Worm (Caenorhabditis elegans): ENCODE measurements around the gene F58B4.5.

F58B4.5 gene

DNA sequence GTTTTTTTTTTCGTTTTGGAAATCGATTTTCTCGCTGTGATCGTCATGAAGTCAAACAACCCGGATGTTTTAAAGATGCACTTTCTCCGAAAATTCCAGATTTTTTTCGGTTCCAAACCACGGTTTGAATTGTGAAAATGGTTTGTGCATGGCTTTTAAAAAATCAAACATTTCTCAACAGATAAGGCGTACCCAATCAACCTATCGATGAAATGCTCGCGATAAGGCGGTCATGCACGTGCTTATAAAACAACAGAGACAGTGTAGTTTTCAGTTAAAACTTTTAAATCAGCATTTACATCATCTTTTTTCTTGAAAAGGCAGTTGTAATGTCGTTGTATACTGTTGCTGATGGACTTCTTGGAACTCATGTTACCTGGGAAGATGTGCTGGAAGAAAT lies at the start of gene F58B4.5:
TSS of gene F58B4.5 (plus strand) at position 283 of the 400 bp plus-strand sequence.
- TF ChIP-seq ceh-45 (GFP tag; IDR thresholded peaks at IDR 0.05) (no peak), eyg-1 (tag; optimal IDR thresholded peaks at IDR 0.05) (no peak), mec-3 (tag; optimal IDR thresholded peaks at IDR 0.05; ENCODE audit: borderline replicate concordance) (no peak), elt-2 (tag; optimal IDR thresholded peaks at IDR 0.05) (peak; percentile 63), pha-4 (tag; optimal IDR thresholded peaks at IDR 0.05) (no peak), fkh-10 (GFP tag; optimal IDR thresholded peaks at IDR 0.05) (no peak), C08G9.2 (tag; optimal IDR thresholded peaks at IDR 0.05) (no peak)

DNA sequence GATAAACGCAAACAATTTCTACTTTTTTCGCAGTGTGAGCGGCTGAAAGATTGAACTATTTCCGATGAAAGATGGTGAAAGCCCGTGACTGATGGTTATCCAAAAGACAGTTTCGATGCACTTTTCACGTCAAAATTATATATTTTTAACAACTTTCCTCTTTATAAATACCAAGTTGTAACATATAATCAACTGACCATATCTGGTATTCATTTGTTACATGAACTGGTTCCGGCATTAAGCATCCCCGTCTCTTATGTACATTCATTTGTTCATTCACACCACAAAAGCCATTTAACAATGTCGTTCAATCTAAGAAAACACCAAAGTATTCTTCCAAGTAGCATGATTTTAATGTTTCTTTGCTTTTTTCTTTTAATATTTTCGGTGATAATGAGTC lies 49.0 kb upstream of the F58B4.5 start, which contains the start of gene F32D8.2:
TSS of gene F32D8.2 (plus strand) at position 301 of the 400 bp plus-strand sequence.
- no peak for TF ChIP-seq ref-2 (tag; optimal IDR thresholded peaks at IDR 0.05)

DNA sequence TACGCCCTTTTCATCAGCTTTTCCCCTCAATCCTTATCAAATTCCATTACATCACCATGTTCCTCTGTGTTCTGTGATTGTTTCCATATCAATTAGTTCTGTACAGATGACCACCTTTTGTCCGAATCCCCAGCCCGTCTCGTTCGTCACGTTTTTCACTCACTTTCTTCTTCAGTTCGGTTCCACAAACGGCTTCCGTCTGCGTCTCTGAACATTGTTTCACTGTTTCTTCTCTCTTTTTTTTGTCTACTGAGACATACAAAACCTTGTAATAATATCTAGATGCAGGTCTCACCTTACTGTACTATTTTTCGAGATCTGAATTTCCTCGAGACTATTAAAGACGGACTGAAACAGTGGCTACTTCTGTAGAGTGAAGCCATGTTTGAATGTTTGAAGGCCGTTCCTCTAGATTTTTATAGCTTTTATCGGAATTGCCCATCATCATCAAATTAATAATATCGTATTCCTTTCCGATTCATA lies 46.0 kb upstream of the F58B4.5 start, which contains the start of gene F32D8.3:
TSS of gene F32D8.3 (plus strand) at position 433 of the 483 bp plus-strand sequence.
- TF ChIP-seq pqm-1 (tag; optimal IDR thresholded peaks at IDR 0.05) (no peak), ahr-1 (tag; optimal IDR thresholded peaks at IDR 0.05) (no peak), ztf-16 (tag; optimal IDR thresholded peaks at IDR 0.05) (no peak), ama-1 (optimal IDR thresholded peaks at IDR 0.05) (no peak), madf-2 (tag; optimal IDR thresholded peaks at IDR 0.05) (no peak), T23F11.4 (GFP tag; optimal IDR thresholded peaks at IDR 0.05) (no peak), Y22D7AL.16 (tag; optimal IDR thresholded peaks at IDR 0.05) (no peak), che-1 (tag; optimal IDR thresholded peaks at IDR 0.05) (no peak), tbx-7 (tag; optimal IDR thresholded peaks at IDR 0.05) (no peak), unc-3 (GFP tag; conservative IDR thresholded peaks at IDR 0.05) (no peak), unc-3 (tag; optimal IDR thresholded peaks at IDR 0.05) (no peak)

DNA sequence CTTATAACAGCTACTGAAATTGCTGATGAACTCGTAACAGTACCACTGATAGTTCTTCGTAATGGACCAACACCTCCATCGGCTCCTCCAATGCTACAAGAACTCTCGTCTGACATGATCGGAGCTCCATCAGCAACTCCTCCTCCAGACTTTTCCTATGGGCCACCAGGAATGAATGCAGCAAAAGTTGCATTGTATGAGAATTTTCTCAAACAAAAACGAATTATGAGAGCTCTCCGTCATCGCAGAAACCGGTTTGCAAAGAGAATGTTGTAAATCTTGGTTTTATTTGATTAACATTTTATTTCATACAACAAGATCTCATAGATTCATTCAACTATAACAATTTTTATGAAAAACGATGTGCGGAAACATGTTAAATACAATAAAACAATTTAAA lies 44.9 kb upstream of the F58B4.5 start:
- no peak for TF ChIP-seq ets-4 (tag; optimal IDR thresholded peaks at IDR 0.05)
- no peak for TF ChIP-seq hlh-30 (tag; optimal IDR thresholded peaks at IDR 0.05; ENCODE audit: insufficient read depth)
- no peak for TF ChIP-seq ahr-1 (tag; optimal IDR thresholded peaks at IDR 0.05)
- TF ChIP-seq pha-2 (tag; optimal IDR thresholded peaks at IDR 0.05), result no peak
- no peak for TF ChIP-seq ceh-6 (GFP tag; optimal IDR thresholded peaks at IDR 0.05)
- TF ChIP-seq K02D7.2 (tag; optimal IDR thresholded peaks at IDR 0.05), result no peak
- no peak for TF ChIP-seq ceh-14 (tag; optimal IDR thresholded peaks at IDR 0.05)
- TF ChIP-seq pat-9 (tag; optimal IDR thresholded peaks at IDR 0.05), result no peak
- no peak for TF ChIP-seq ceh-30 (tag; optimal IDR thresholded peaks at IDR 0.05)
- TF ChIP-seq nhr-11 (tag; optimal IDR thresholded peaks at IDR 0.05), result no peak
- no peak for TF ChIP-seq elt-4 (tag; optimal IDR thresholded peaks at IDR 0.05)
- TF ChIP-seq eyg-1 (tag; optimal IDR thresholded peaks at IDR 0.05), result no peak
- TF ChIP-seq pros-1 (tag; optimal IDR thresholded peaks at IDR 0.05), result no peak
- no peak for TF ChIP-seq K09A11.1 (tag; optimal IDR thresholded peaks at IDR 0.05; ENCODE audit: insufficient read depth)
- TF ChIP-seq ceh-19 (GFP tag; optimal IDR thresholded peaks at IDR 0.05), result no peak
- TF ChIP-seq ceh-45 (GFP tag; IDR thresholded peaks at IDR 0.05), result no peak
- no peak for TF ChIP-seq elt-2 (tag; optimal IDR thresholded peaks at IDR 0.05)

DNA sequence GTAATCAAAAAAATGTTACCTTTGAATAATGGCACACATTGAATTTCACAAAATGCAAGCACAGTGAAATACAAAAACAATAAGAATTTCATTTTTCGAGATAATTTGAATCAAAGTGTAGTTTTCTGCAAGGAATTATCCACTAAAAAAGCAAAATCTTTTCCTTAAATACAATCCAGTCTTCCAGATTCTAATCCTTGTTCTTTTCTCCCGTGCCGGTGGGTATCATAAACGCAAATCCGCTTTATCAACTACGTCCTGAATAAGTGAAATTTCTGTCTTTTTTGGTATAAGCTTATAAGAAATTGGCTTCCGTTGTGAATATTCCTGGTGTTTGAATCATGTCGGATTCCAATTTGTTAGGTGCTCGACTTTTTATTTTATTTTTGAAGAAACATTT lies 44.3 kb upstream of the F58B4.5 start:
- TF ChIP-seq lim-6 (tag; optimal IDR thresholded peaks at IDR 0.05) (no peak), pha-4 (tag; optimal IDR thresholded peaks at IDR 0.05) (no peak), odd-2 (tag; optimal IDR thresholded peaks at IDR 0.05) (no peak), hlh-30 (tag; optimal IDR thresholded peaks at IDR 0.05; ENCODE audit: insufficient read depth) (no peak), che-1 (tag; optimal IDR thresholded peaks at IDR 0.05) (no peak), ceh-19 (GFP tag; optimal IDR thresholded peaks at IDR 0.05) (no peak), pag-3 (tag; optimal IDR thresholded peaks at IDR 0.05; ENCODE audit: borderline replicate concordance) (no peak)

Measured in whole organism, late embryonic.